Worm (Caenorhabditis elegans) whole organism, L4 larva: ENCODE measurements around the gene B0303.16.

ENCODE experiments used
- ama-1 ChIP-seq: fragments of 150-350 bp; optimal IDR thresholded peaks from 2 replicates; lab custom pipeline; 2014; ENCODE audit warnings: inconsistent platforms, mixed read lengths
- ces-1 ChIP-seq: fragments of 150-350 bp; sonication (generic microtip); optimal IDR thresholded peaks from 4 replicates; lab custom pipeline; 2014; ENCODE audit warnings: missing biosample characterization, missing genetic modification reagents, missing genetic modification characterization
- fkh-10 ChIP-seq: fragments of 150-350 bp; optimal IDR thresholded peaks from 2 replicates; lab custom pipeline; 2014; ENCODE audit warnings: missing biosample characterization, missing genetic modification reagents, missing genetic modification characterization
- fos-1 ChIP-seq: fragments of 150-350 bp; optimal IDR thresholded peaks from 2 replicates; lab custom pipeline; 2014; ENCODE audit warnings: missing biosample characterization, missing genetic modification characterization
- lin-15B ChIP-seq: fragments of 150-350 bp; sonication (generic microtip); optimal IDR thresholded peaks from 3 replicates; lab custom pipeline; 2014; ENCODE audit warnings: missing biosample characterization, missing genetic modification characterization
- mdl-1 ChIP-seq, 2 experiments: fragments of 150-350 bp in 1 of 2; sonication (generic microtip) in 1 of 2; optimal IDR thresholded peaks; 2 replicates each; lab custom pipeline; 2014 to 2017; ENCODE audit warnings: missing biosample characterization in 2 of 2, missing genetic modification characterization in 2 of 2
- mdt-29 ChIP-seq: fragments of 200-800 bp; sonication (Bioruptor generic); IDR thresholded peaks from 2 replicates; pipeline ENCODE4 v1.3.6; 2022; ENCODE audit warnings: missing genetic modification reagents, missing genetic modification characterization, missing compliant biosample characterization
- nhr-102 ChIP-seq: sonication (generic microtip); optimal IDR thresholded peaks from 2 replicates; lab custom pipeline; 2016; ENCODE audit warnings: mild to moderate bottlenecking, missing genetic modification characterization, moderate library complexity, missing compliant biosample characterization
- nhr-11 ChIP-seq: fragments of 150-350 bp; optimal IDR thresholded peaks from 2 replicates; lab custom pipeline; 2014; ENCODE audit warnings: missing biosample characterization, missing genetic modification characterization
- nhr-237 ChIP-seq: sonication (generic microtip); optimal IDR thresholded peaks from 2 replicates; lab custom pipeline; 2017; ENCODE audit warnings: missing biosample characterization, missing genetic modification characterization
- snpc-1.2 ChIP-seq: fragments of 200-800 bp; sonication (Bioruptor generic); IDR thresholded peaks from 2 replicates; pipeline ENCODE4 v1.3.6; 2022; ENCODE audit warnings: missing genetic modification reagents, missing genetic modification characterization, missing compliant biosample characterization
- unc-130 ChIP-seq: sonication (generic microtip); optimal IDR thresholded peaks from 2 replicates; lab custom pipeline; 2016; ENCODE audit warnings: missing genetic modification reagents, missing genetic modification characterization, missing compliant biosample characterization
- unc-62 ChIP-seq, 3 experiments: fragments of 150-350 bp in 1 of 3; sonication (generic microtip); optimal IDR thresholded peaks in 2 of 3; peaks in 1 of 3; 1 replicate in 1 of 3; 2 replicates in 2 of 3; lab custom pipeline; 2014 to 2017; ENCODE audit warnings: missing biosample characterization in 3 of 3, missing genetic modification characterization in 3 of 3, missing genetic modification reagents in 3 of 3, missing genotype in 1 of 3
- zag-1 ChIP-seq: fragments of 150-350 bp; optimal IDR thresholded peaks from 2 replicates; lab custom pipeline; 2014; ENCODE audit warnings: missing biosample characterization, missing genetic modification characterization

DNA sequence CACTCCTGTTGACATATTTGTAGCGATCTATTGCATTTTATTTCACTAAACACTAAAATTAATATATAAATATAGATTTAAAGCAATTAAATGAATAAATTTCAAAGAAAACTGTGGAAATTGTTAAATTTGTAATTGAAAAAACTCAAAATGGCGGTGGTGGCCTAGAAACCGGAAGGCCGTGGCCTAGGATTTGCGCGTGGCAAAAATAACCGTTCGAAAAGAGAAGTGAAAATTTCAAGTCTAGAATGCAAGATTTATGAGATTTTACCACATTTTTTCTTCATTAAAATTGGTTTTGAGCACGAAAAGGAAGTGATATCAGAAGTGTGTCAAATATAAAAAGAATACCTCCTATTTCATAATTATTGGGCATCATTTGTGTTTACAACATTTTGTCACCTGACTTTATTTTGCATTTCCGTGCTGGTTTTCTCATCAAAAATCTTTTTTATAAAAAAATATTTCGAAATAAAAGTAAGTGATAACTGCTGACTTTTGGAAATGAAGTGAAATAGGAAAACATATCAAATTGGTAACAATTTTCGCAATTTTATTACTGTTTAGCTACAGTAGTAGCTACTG, 21.1 kb upstream of the B0303.16 start, which contains the start of gene fli-1:
- TF ChIP-seq unc-62 (GFP tag; optimal IDR thresholded peaks at IDR 0.05 in 1 of 2; lab: Kevin White, UChicago), result no peak
- TF ChIP-seq unc-62 (tag; optimal IDR thresholded peaks at IDR 0.05; lab: Kevin White, UChicago), result no peak
- no peak for TF ChIP-seq zag-1 (tag; lab: Kevin White, UChicago)
- TF ChIP-seq mdt-29 (GFP tag; lab: Robert Waterston, UW), result no peak
- TF ChIP-seq nhr-237 (tag; lab: Kevin White, UChicago), result no peak
- TF ChIP-seq fkh-10, result no peak
- TF ChIP-seq ama-1, result no peak
- TF ChIP-seq fos-1, result no peak
- TF ChIP-seq lin-15B (tag; lab: Kevin White, UChicago), result no peak
- TF ChIP-seq mdl-1 (tag; optimal IDR thresholded peaks at IDR 0.05; lab: Kevin White, UChicago), result no peak
- no peak for TF ChIP-seq snpc-1.2 (GFP tag; lab: Robert Waterston, UW)
- peak; percentile 90 for TF ChIP-seq unc-130 (GFP tag; lab: Kevin White, UChicago)
- no peak for TF ChIP-seq ces-1 (GFP tag; lab: Kevin White, UChicago)
- no peak for TF ChIP-seq nhr-11
- TF ChIP-seq nhr-102, result no peak
